Fruit fly (Drosophila melanogaster) whole organism, prepupa: ENCODE results near the gene CG1578.

Experiments used
- Blimp-1 ChIP-seq: fragments of 200-800 bp; sonication (Bioruptor generic); optimal IDR thresholded peaks from 3 replicates; lab custom pipeline; 2017; ENCODE audit warnings: missing biosample characterization, missing genetic modification characterization, mild to moderate bottlenecking, moderate library complexity, missing genetic modification reagents
- CG10669 ChIP-seq: fragments of 200-800 bp; sonication (Bioruptor generic); optimal IDR thresholded peaks from 3 replicates; lab custom pipeline; 2018; ENCODE audit warnings: missing biosample characterization, mild to moderate bottlenecking, missing genetic modification characterization, moderate library complexity
- CG11294 ChIP-seq: fragments of 200-800 bp; sonication (Bioruptor generic); IDR thresholded peaks from 2 replicates; pipeline ENCODE4 v1.3.6; 2022; ENCODE audit warnings: missing biosample characterization, missing genetic modification characterization
- CG11762 ChIP-seq: fragments of 200-800 bp; sonication (Bioruptor generic); optimal IDR thresholded peaks from 3 replicates; lab custom pipeline; 2016; ENCODE audit warnings: missing biosample characterization, missing genetic modification characterization; ENCODE audit not compliant: insufficient read depth
- CG1621 ChIP-seq: fragments of 200-800 bp; sonication (Bioruptor generic); optimal IDR thresholded peaks from 3 replicates; lab custom pipeline; 2018; ENCODE audit warnings: missing biosample characterization, mild to moderate bottlenecking, missing genetic modification characterization
- CG3032 ChIP-seq: fragments of 200-800 bp; optimal IDR thresholded peaks from 2 replicates; lab custom pipeline; 2019; ENCODE audit warnings: missing biosample characterization, mild to moderate bottlenecking, missing genetic modification characterization, moderate library complexity
- CG32006 ChIP-seq: fragments of 200-800 bp; sonication (Bioruptor generic); optimal IDR thresholded peaks from 3 replicates; lab custom pipeline; 2017; ENCODE audit warnings: missing biosample characterization, mild to moderate bottlenecking, missing genetic modification characterization
- CG34406 ChIP-seq: fragments of 200-800 bp; sonication (Bioruptor generic); optimal IDR thresholded peaks from 3 replicates; lab custom pipeline; 2016; ENCODE audit warnings: missing biosample characterization, missing genetic modification characterization
- CG4318 ChIP-seq: fragments of 200-800 bp; sonication (Bioruptor generic); optimal IDR thresholded peaks from 3 replicates; lab custom pipeline; 2017; ENCODE audit warnings: missing biosample characterization, mild to moderate bottlenecking, missing genetic modification characterization
- CG6163 ChIP-seq: fragments of 200-800 bp; sonication (Bioruptor generic); IDR thresholded peaks from 3 replicates; pipeline ENCODE4 v1.3.6; 2022; ENCODE audit warnings: missing biosample characterization, missing genetic modification characterization
- CG6792 ChIP-seq: fragments of 200-800 bp; sonication (Bioruptor generic); optimal IDR thresholded peaks from 3 replicates; lab custom pipeline; 2016; ENCODE audit warnings: missing biosample characterization, missing genetic modification characterization
- CG6808 ChIP-seq: fragments of 200-800 bp; sonication (Bioruptor generic); optimal IDR thresholded peaks from 3 replicates; lab custom pipeline; 2017; ENCODE audit warnings: missing biosample characterization, missing genetic modification characterization, mild to moderate bottlenecking, moderate library complexity, missing genetic modification reagents
- CG6854 ChIP-seq: fragments of 200-800 bp; sonication (Bioruptor generic); optimal IDR thresholded peaks from 2 replicates; lab custom pipeline; 2017; ENCODE audit warnings: missing biosample characterization, mild to moderate bottlenecking, missing genetic modification characterization
- CG8119 ChIP-seq: fragments of 200-800 bp; sonication (Bioruptor generic); IDR thresholded peaks from 3 replicates; pipeline ENCODE4 v1.3.6; 2022; ENCODE audit warnings: missing biosample characterization, missing genetic modification characterization
- CG8319 ChIP-seq: fragments of 200-800 bp; sonication (Bioruptor generic); optimal IDR thresholded peaks from 3 replicates; lab custom pipeline; 2016; ENCODE audit warnings: missing biosample characterization, missing genetic modification characterization
- CG8632 ChIP-seq: fragments of 200-800 bp; sonication (Bioruptor generic); optimal IDR thresholded peaks from 3 replicates; lab custom pipeline; 2016; ENCODE audit warnings: missing biosample characterization, missing genetic modification characterization
- CG9139 ChIP-seq: fragments of 200-800 bp; sonication (Bioruptor generic); optimal IDR thresholded peaks from 3 replicates; lab custom pipeline; 2017; ENCODE audit warnings: missing biosample characterization, mild to moderate bottlenecking, missing genetic modification characterization
- Eip75B ChIP-seq: fragments of 200-800 bp; sonication (Bioruptor generic); optimal IDR thresholded peaks from 3 replicates; lab custom pipeline; 2016; ENCODE audit warnings: missing biosample characterization, missing genetic modification characterization
- Eip78C ChIP-seq: fragments of 200-800 bp; sonication (Bioruptor generic); peaks from one replicate; lab custom pipeline; 2016; ENCODE audit warnings: missing biosample characterization, missing genetic modification characterization
- Eip93F ChIP-seq: fragments of 200-800 bp; sonication (Bioruptor generic); optimal IDR thresholded peaks from 2 replicates; lab custom pipeline; 2016; ENCODE audit warnings: missing biosample characterization, mild to moderate bottlenecking, missing genetic modification characterization
- Ets96B ChIP-seq: fragments of 200-800 bp; optimal IDR thresholded peaks from 2 replicates; lab custom pipeline; 2019; ENCODE audit warnings: missing biosample characterization, mild to moderate bottlenecking, missing genetic modification characterization, moderate library complexity
- Gug ChIP-seq: fragments of 200-800 bp; sonication (Bioruptor generic); IDR thresholded peaks from 2 replicates; pipeline ENCODE4 v1.3.6; 2022; ENCODE audit warnings: missing biosample characterization, missing genetic modification characterization
- Hr39 ChIP-seq: fragments of 200-800 bp; sonication (Bioruptor generic); optimal IDR thresholded peaks from 2 replicates; lab custom pipeline; 2016; ENCODE audit warnings: missing biosample characterization, missing genetic modification characterization
- OdsH ChIP-seq: fragments of 200-800 bp; sonication (Bioruptor generic); optimal IDR thresholded peaks from 3 replicates; lab custom pipeline; 2016; ENCODE audit warnings: missing biosample characterization, missing genetic modification characterization
- Smox ChIP-seq: fragments of 200-800 bp; sonication (Bioruptor generic); optimal IDR thresholded peaks from 3 replicates; lab custom pipeline; 2016; ENCODE audit warnings: missing biosample characterization, missing genetic modification characterization
- Sox102F ChIP-seq: fragments of 200-800 bp; sonication (Bioruptor generic); optimal IDR thresholded peaks from 2 replicates; lab custom pipeline; 2016; ENCODE audit warnings: missing biosample characterization, mild to moderate bottlenecking, missing genetic modification characterization
- Sox15 ChIP-seq: fragments of 200-800 bp; sonication (Bioruptor generic); optimal IDR thresholded peaks from 3 replicates; lab custom pipeline; 2016; ENCODE audit warnings: missing biosample characterization, missing genetic modification characterization
- achi ChIP-seq: fragments of 200-800 bp; sonication (Bioruptor generic); optimal IDR thresholded peaks from 3 replicates; lab custom pipeline; 2016; ENCODE audit warnings: missing biosample characterization, missing genetic modification characterization
- acj6 ChIP-seq: fragments of 200-800 bp; sonication (Bioruptor generic); optimal IDR thresholded peaks from 3 replicates; lab custom pipeline; 2016; ENCODE audit warnings: missing biosample characterization, missing genetic modification characterization
- dac ChIP-seq: fragments of 200-800 bp; sonication (Bioruptor generic); optimal IDR thresholded peaks from 2 replicates; lab custom pipeline; 2017; ENCODE audit warnings: missing biosample characterization, mild to moderate bottlenecking, missing genetic modification characterization
- dsx ChIP-seq: fragments of 200-800 bp; optimal IDR thresholded peaks from 3 replicates; lab custom pipeline; 2019; ENCODE audit warnings: missing biosample characterization, mild to moderate bottlenecking, missing genetic modification characterization, moderate library complexity; ENCODE audit not compliant: poor library complexity, severe bottlenecking
- fd59A ChIP-seq: fragments of 200-800 bp; sonication (Bioruptor generic); optimal IDR thresholded peaks from 2 replicates; lab custom pipeline; 2017; ENCODE audit warnings: missing biosample characterization, mild to moderate bottlenecking, missing genetic modification characterization, missing genetic modification reagents
- fd85E ChIP-seq: fragments of 200-800 bp; sonication (Bioruptor generic); optimal IDR thresholded peaks from 3 replicates; lab custom pipeline; 2016; ENCODE audit warnings: missing biosample characterization, missing genetic modification characterization
- lz ChIP-seq: fragments of 200-800 bp; sonication (Bioruptor generic); optimal IDR thresholded peaks from 3 replicates; lab custom pipeline; 2016; ENCODE audit warnings: missing biosample characterization, missing genetic modification characterization
- net ChIP-seq: fragments of 200-800 bp; sonication (Bioruptor generic); optimal IDR thresholded peaks from 3 replicates; lab custom pipeline; 2016; ENCODE audit warnings: missing biosample characterization, missing genetic modification characterization
- pdm3 ChIP-seq: fragments of 200-800 bp; sonication (Bioruptor generic); optimal IDR thresholded peaks from 3 replicates; lab custom pipeline; 2016; ENCODE audit warnings: missing biosample characterization, missing genetic modification characterization
- salr ChIP-seq, 2 experiments: fragments of 200-800 bp; sonication (Bioruptor generic); optimal IDR thresholded peaks; 3 replicates each; lab custom pipeline; 2016 to 2018; ENCODE audit warnings: missing biosample characterization in 2 of 2, missing genetic modification characterization in 2 of 2, mild to moderate bottlenecking in 1 of 2
- ss ChIP-seq, 2 experiments: fragments of 200-800 bp; sonication (Bioruptor generic); optimal IDR thresholded peaks; 2 replicates in 1 of 2; 3 replicates in 1 of 2; lab custom pipeline; 2017 to 2018; ENCODE audit warnings: mild to moderate bottlenecking in 2 of 2, missing biosample characterization in 2 of 2, missing genetic modification characterization in 2 of 2, moderate library complexity in 1 of 2
- topi ChIP-seq: fragments of 200-800 bp; sonication (Bioruptor generic); optimal IDR thresholded peaks from 3 replicates; lab custom pipeline; 2016; ENCODE audit warnings: missing biosample characterization, missing genetic modification characterization
- vri ChIP-seq: fragments of 200-800 bp; sonication (Bioruptor generic); optimal IDR thresholded peaks from 3 replicates; lab custom pipeline; 2016; ENCODE audit warnings: missing biosample characterization, mild to moderate bottlenecking, missing genetic modification characterization

Gene CG1578

dm6 chrX:11799931-11800330 is 16.4 kb downstream of the CG1578 start:
- TF ChIP-seq lz (GFP tag; lab: Kevin White, UChicago) (no peak), Blimp-1 (GFP tag; lab: Kevin White, UChicago) (no peak), pdm3 (GFP tag; lab: Kevin White, UChicago) (no peak), CG6792 (no peak), CG4318 (GFP tag; lab: Kevin White, UChicago) (no peak), fd85E (GFP tag; lab: Kevin White, UChicago) (no peak), OdsH (GFP tag; lab: Kevin White, UChicago) (no peak), achi (no peak), Ets96B (no peak), CG6163 (GFP tag; lab: Robert Waterston, UW) (no peak), topi (GFP tag; lab: Kevin White, UChicago) (no peak), Sox15 (GFP tag; lab: Kevin White, UChicago) (no peak), Eip75B (GFP tag; lab: Kevin White, UChicago) (no peak)

dm6 chrX:11798522-11798921 is 17.8 kb downstream of the CG1578 start:
- no peak for TF ChIP-seq achi
- TF ChIP-seq CG11294 (GFP tag; lab: Robert Waterston, UW): no peak
- no peak for TF ChIP-seq Gug
- no peak for TF ChIP-seq CG9139 (GFP tag; lab: Kevin White, UChicago)
- TF ChIP-seq CG8632 (GFP tag; lab: Kevin White, UChicago): no peak
- no peak for TF ChIP-seq pdm3 (GFP tag; lab: Kevin White, UChicago)
- no peak for TF ChIP-seq CG8319 (GFP tag; lab: Kevin White, UChicago)
- TF ChIP-seq CG3032: no peak
- no peak for TF ChIP-seq Eip78C (GFP tag; lab: Kevin White, UChicago)
- TF ChIP-seq CG34406 (GFP tag; lab: Kevin White, UChicago): no peak
- TF ChIP-seq Blimp-1 (GFP tag; lab: Kevin White, UChicago): no peak
- TF ChIP-seq dac (GFP tag; lab: Kevin White, UChicago): no peak
- no peak for TF ChIP-seq topi (GFP tag; lab: Kevin White, UChicago)
- TF ChIP-seq Sox102F: no peak
- no peak for TF ChIP-seq CG8119 (GFP tag; lab: Robert Waterston, UW)
- no peak for TF ChIP-seq CG6808 (GFP tag; lab: Kevin White, UChicago)
- no peak for TF ChIP-seq dsx
- no peak for TF ChIP-seq CG10669 (GFP tag; lab: Kevin White, UChicago)

- no peak for TF ChIP-seq acj6 (GFP tag; lab: Kevin White, UChicago)
- no peak for TF ChIP-seq salr (GFP tag; optimal IDR thresholded peaks at IDR 0.05; lab: Kevin White, UChicago)
- no peak for TF ChIP-seq Blimp-1 (GFP tag; lab: Kevin White, UChicago)
- no peak for TF ChIP-seq CG11762 (GFP tag; lab: Kevin White, UChicago)
- no peak for TF ChIP-seq CG8119 (GFP tag; lab: Robert Waterston, UW)
- TF ChIP-seq lz (GFP tag; lab: Kevin White, UChicago): no peak
Measured at dm6 chrX:11796925-11797324, 19.4 kb downstream of the CG1578 start.

- no peak for TF ChIP-seq CG11762 (GFP tag; lab: Kevin White, UChicago)
- TF ChIP-seq ss (GFP tag; optimal IDR thresholded peaks at IDR 0.05; lab: Kevin White, UChicago): no peak
- TF ChIP-seq fd59A (GFP tag; lab: Kevin White, UChicago): no peak
- TF ChIP-seq Sox102F: no peak
- TF ChIP-seq Hr39 (GFP tag; lab: Kevin White, UChicago): no peak
- no peak for TF ChIP-seq Eip93F (GFP tag; lab: Kevin White, UChicago)
- no peak for TF ChIP-seq CG11294 (GFP tag; lab: Robert Waterston, UW)
- no peak for TF ChIP-seq Smox
- TF ChIP-seq CG32006 (GFP tag; lab: Kevin White, UChicago): no peak
- TF ChIP-seq CG1621 (tag; lab: Kevin White, UChicago): no peak
- TF ChIP-seq CG6854 (GFP tag; lab: Kevin White, UChicago): no peak
- TF ChIP-seq CG6808 (GFP tag; lab: Kevin White, UChicago): no peak
- no peak for TF ChIP-seq vri (GFP tag; lab: Kevin White, UChicago)
- TF ChIP-seq CG8319 (GFP tag; lab: Kevin White, UChicago): no peak
- no peak for TF ChIP-seq net (GFP tag; lab: Kevin White, UChicago)
- no peak for TF ChIP-seq achi
Measured at dm6 chrX:11793434-11793833, 22.9 kb downstream of the CG1578 start.
